Worm (Caenorhabditis elegans) whole organism, young adult: ENCODE results near the gene ndab-1.

Experiments
- B0261.1 ChIP-seq: sonication (generic microtip); optimal IDR thresholded peaks from 2 replicates; lab custom pipeline; 2016; ENCODE audit warnings: mild to moderate bottlenecking, missing genetic modification characterization, moderate library complexity, missing compliant biosample characterization
- F22D6.2 ChIP-seq: sonication (generic microtip); optimal IDR thresholded peaks from 2 replicates; lab custom pipeline; 2016; ENCODE audit warnings: mild to moderate bottlenecking, missing genetic modification characterization, missing compliant biosample characterization
- F49E8.2 ChIP-seq: sonication (generic microtip); optimal IDR thresholded peaks from 3 replicates; lab custom pipeline; 2017; ENCODE audit warnings: missing genetic modification characterization, mild to moderate bottlenecking, missing compliant biosample characterization, antibody characterized with exemption, moderate library complexity; ENCODE audit not compliant: insufficient read depth
- F52B5.7 ChIP-seq: sonication (generic microtip); optimal IDR thresholded peaks from 2 replicates; lab custom pipeline; 2016; ENCODE audit warnings: mild to moderate bottlenecking, missing genetic modification characterization, missing compliant biosample characterization
- K11D2.4 ChIP-seq: fragments of 200-800 bp; sonication (Bioruptor generic); IDR thresholded peaks from 2 replicates; pipeline ENCODE4 v1.3.6; 2022; ENCODE audit warnings: missing genetic modification reagents, missing genetic modification characterization, missing compliant biosample characterization
- T26A5.8 ChIP-seq: sonication (generic microtip); optimal IDR thresholded peaks from 2 replicates; lab custom pipeline; 2016; ENCODE audit warnings: missing genetic modification characterization, missing compliant biosample characterization
- Y53G8AR.9 ChIP-seq: fragments of 200-800 bp; sonication (Bioruptor generic); conservative IDR thresholded peaks from 2 replicates; pipeline ENCODE4 v1.3.6; 2022; ENCODE audit warnings: missing genetic modification reagents, missing genetic modification characterization, missing compliant biosample characterization
- Y56A3A.18 ChIP-seq: fragments of 200-800 bp; sonication (Bioruptor generic); IDR thresholded peaks from 2 replicates; pipeline ENCODE4 v1.3.6; 2022; ENCODE audit warnings: missing genetic modification reagents, missing genetic modification characterization, missing compliant biosample characterization
- ZK185.1 ChIP-seq: sonication (generic microtip); optimal IDR thresholded peaks from 2 replicates; lab custom pipeline; 2016; ENCODE audit warnings: mild to moderate bottlenecking, missing genetic modification characterization, missing compliant biosample characterization; ENCODE audit not compliant: poor library complexity, severe bottlenecking
- aptf-3 ChIP-seq: fragments of 200-800 bp; sonication (Bioruptor generic); IDR thresholded peaks from 2 replicates; pipeline ENCODE4 v1.3.6; 2022; ENCODE audit warnings: missing genetic modification characterization, missing compliant biosample characterization
- bed-2 ChIP-seq: fragments of 200-800 bp; sonication (Bioruptor generic); IDR thresholded peaks from 2 replicates; pipeline ENCODE4 v1.3.6; 2022; ENCODE audit warnings: missing genetic modification reagents, missing genetic modification characterization, missing compliant biosample characterization
- ceh-27 ChIP-seq: fragments of 200-800 bp; sonication (Bioruptor generic); optimal IDR thresholded peaks from 2 replicates; lab custom pipeline; 2018; ENCODE audit warnings: mild to moderate bottlenecking, missing genetic modification characterization, moderate library complexity, missing compliant biosample characterization
- ceh-58 ChIP-seq: fragments of 200-800 bp; sonication (Bioruptor generic); IDR thresholded peaks from 2 replicates; pipeline ENCODE4 v1.3.6; 2022; ENCODE audit warnings: missing genetic modification characterization, missing compliant biosample characterization
- chd-7 ChIP-seq: sonication (generic microtip); optimal IDR thresholded peaks from 2 replicates; lab custom pipeline; 2016; ENCODE audit warnings: mild to moderate bottlenecking, missing genetic modification characterization, moderate library complexity, missing compliant biosample characterization
- die-1 ChIP-seq: sonication (generic microtip); optimal IDR thresholded peaks from 2 replicates; lab custom pipeline; 2016; ENCODE audit warnings: missing genotype, mild to moderate bottlenecking, missing genetic modification characterization, missing compliant biosample characterization
- dpff-1 ChIP-seq: sonication (generic microtip); optimal IDR thresholded peaks from 2 replicates; lab custom pipeline; 2017; ENCODE audit warnings: mild to moderate bottlenecking, missing genetic modification characterization, missing compliant biosample characterization
- egl-18 ChIP-seq: fragments of 200-800 bp; sonication (Bioruptor generic); IDR thresholded peaks from 2 replicates; pipeline ENCODE4 v1.3.6; 2022; ENCODE audit warnings: missing genetic modification reagents, missing genetic modification characterization, missing compliant biosample characterization
- egrh-3 ChIP-seq: fragments of 200-800 bp; sonication (Bioruptor generic); IDR thresholded peaks from 2 replicates; pipeline ENCODE4 v1.3.6; 2022; ENCODE audit warnings: missing genetic modification reagents, missing genetic modification characterization, missing compliant biosample characterization
- ekl-4 ChIP-seq: fragments of 200-800 bp; sonication (Bioruptor generic); IDR thresholded peaks from 2 replicates; pipeline ENCODE4 v1.3.6; 2022; ENCODE audit warnings: missing genetic modification reagents, missing genetic modification characterization, missing compliant biosample characterization
- him-1 ChIP-seq: sonication (generic microtip); optimal IDR thresholded peaks from 2 replicates; lab custom pipeline; 2016; ENCODE audit warnings: missing genotype, missing genetic modification reagents, missing genetic modification characterization, missing compliant biosample characterization
- lag-1 ChIP-seq: fragments of 200-800 bp; sonication (Bioruptor generic); IDR thresholded peaks from 2 replicates; pipeline ENCODE4 v1.3.6; 2022; ENCODE audit warnings: missing genetic modification reagents, missing genetic modification characterization, missing compliant biosample characterization
- let-526 ChIP-seq: fragments of 200-800 bp; sonication (Bioruptor generic); IDR thresholded peaks from 2 replicates; pipeline ENCODE4 v1.3.6; 2022; ENCODE audit warnings: missing genetic modification reagents, missing genetic modification characterization, missing compliant biosample characterization
- let-607 ChIP-seq, 2 experiments: fragments of 200-800 bp in 1 of 2; sonication (Bioruptor generic) in 1 of 2; sonication (generic microtip) in 1 of 2; optimal IDR thresholded peaks; 2 replicates each; lab custom pipeline; 2016 to 2018; ENCODE audit warnings: mild to moderate bottlenecking in 2 of 2, missing compliant biosample characterization in 2 of 2, missing genetic modification characterization in 2 of 2, moderate library complexity in 2 of 2, missing genotype in 1 of 2
- lin-26 ChIP-seq: fragments of 200-800 bp; sonication (Bioruptor generic); IDR thresholded peaks from 2 replicates; pipeline ENCODE4 v1.3.6; 2022; ENCODE audit warnings: missing genetic modification reagents, missing genetic modification characterization, missing compliant biosample characterization
- lin-54 ChIP-seq: fragments of 200-800 bp; sonication (Bioruptor generic); optimal IDR thresholded peaks from 2 replicates; lab custom pipeline; 2018; ENCODE audit warnings: mild to moderate bottlenecking, missing genetic modification characterization, missing compliant biosample characterization
- madf-10 ChIP-seq: sonication (generic microtip); optimal IDR thresholded peaks from 2 replicates; lab custom pipeline; 2016; ENCODE audit warnings: mild to moderate bottlenecking, missing genetic modification characterization, missing compliant biosample characterization
- madf-3 ChIP-seq: fragments of 200-800 bp; sonication (Bioruptor generic); IDR thresholded peaks from 2 replicates; pipeline ENCODE4 v1.3.6; 2022; ENCODE audit warnings: missing genetic modification reagents, missing genetic modification characterization, missing compliant biosample characterization
- madf-6 ChIP-seq: fragments of 200-800 bp; sonication (Bioruptor generic); IDR thresholded peaks from 2 replicates; pipeline ENCODE4 v1.3.6; 2022; ENCODE audit warnings: missing genetic modification reagents, missing genetic modification characterization, missing compliant biosample characterization
- nfya-2 ChIP-seq: fragments of 200-800 bp; sonication (Bioruptor generic); IDR thresholded peaks from 2 replicates; pipeline ENCODE4 v1.3.6; 2022; ENCODE audit warnings: missing genetic modification reagents, missing genetic modification characterization, missing compliant biosample characterization
- nhr-120 ChIP-seq: fragments of 200-800 bp; sonication (Bioruptor generic); IDR thresholded peaks from 2 replicates; pipeline ENCODE4 v1.3.6; 2022; ENCODE audit warnings: missing genetic modification characterization, missing compliant biosample characterization
- pbrm-1 ChIP-seq: fragments of 200-800 bp; sonication (Bioruptor generic); IDR thresholded peaks from 2 replicates; pipeline ENCODE4 v1.3.6; 2022; ENCODE audit warnings: missing genetic modification reagents, missing genetic modification characterization, missing compliant biosample characterization
- rcor-1 ChIP-seq: fragments of 200-800 bp; sonication (Bioruptor generic); IDR thresholded peaks from 2 replicates; pipeline ENCODE4 v1.3.6; 2022; ENCODE audit warnings: missing genetic modification reagents, missing genetic modification characterization, missing compliant biosample characterization
- rec-8 ChIP-seq, 2 experiments: sonication (generic microtip); optimal IDR thresholded peaks; 2 replicates each; lab custom pipeline; 2016; ENCODE audit warnings: mild to moderate bottlenecking in 2 of 2, missing genetic modification characterization in 2 of 2, missing genetic modification reagents in 2 of 2, missing genotype in 2 of 2, missing biosample characterization in 1 of 2, missing compliant biosample characterization in 1 of 2, moderate library complexity in 1 of 2
- repo-1 ChIP-seq: sonication (generic microtip); optimal IDR thresholded peaks from 2 replicates; lab custom pipeline; 2017; ENCODE audit warnings: mild to moderate bottlenecking, missing genetic modification characterization, missing compliant biosample characterization
- sdz-38 ChIP-seq: sonication (generic microtip); optimal IDR thresholded peaks from 2 replicates; lab custom pipeline; 2016; ENCODE audit warnings: missing genotype, missing genetic modification characterization, missing compliant biosample characterization
- snpc-1.1 ChIP-seq: sonication (generic microtip); optimal IDR thresholded peaks from 2 replicates; lab custom pipeline; 2017; ENCODE audit warnings: missing genetic modification characterization, mild to moderate bottlenecking, missing compliant biosample characterization, antibody characterized with exemption, moderate library complexity, missing genotype, missing genetic modification reagents; ENCODE audit not compliant: insufficient read depth
- snpc-3.4 ChIP-seq: sonication (generic microtip); optimal IDR thresholded peaks from 2 replicates; lab custom pipeline; 2017; ENCODE audit warnings: missing genetic modification characterization, mild to moderate bottlenecking, missing compliant biosample characterization, antibody characterized with exemption, moderate library complexity, missing genotype, missing genetic modification reagents
- somi-1 ChIP-seq: fragments of 200-800 bp; sonication (Bioruptor generic); optimal IDR thresholded peaks from 2 replicates; lab custom pipeline; 2018; ENCODE audit warnings: mild to moderate bottlenecking, missing genetic modification characterization, missing compliant biosample characterization
- tbp1 ChIP-seq: fragments of 200-800 bp; sonication (Bioruptor generic); optimal IDR thresholded peaks from 2 replicates; lab custom pipeline; 2018; ENCODE audit warnings: mild to moderate bottlenecking, missing genetic modification characterization, missing compliant biosample characterization
- unc-62 ChIP-seq: fragments of 150-350 bp; optimal IDR thresholded peaks from 2 replicates; lab custom pipeline; 2014; ENCODE audit warnings: missing biosample characterization, missing genetic modification reagents, missing genetic modification characterization
- xnd-1 ChIP-seq: sonication (generic microtip); optimal IDR thresholded peaks from 2 replicates; lab custom pipeline; 2016; ENCODE audit warnings: missing genotype, missing genetic modification reagents, missing genetic modification characterization, missing compliant biosample characterization
- ztf-18 ChIP-seq: sonication (generic microtip); optimal IDR thresholded peaks from 2 replicates; lab custom pipeline; 2016; ENCODE audit warnings: missing genotype, mild to moderate bottlenecking, missing genetic modification characterization, missing compliant biosample characterization
- ztf-28 ChIP-seq: fragments of 200-800 bp; sonication (Bioruptor generic); IDR thresholded peaks from 2 replicates; pipeline ENCODE4 v1.3.6; 2022; ENCODE audit warnings: missing genetic modification reagents, missing genetic modification characterization, missing compliant biosample characterization
- ztf-6 ChIP-seq: fragments of 200-800 bp; sonication (Bioruptor generic); IDR thresholded peaks from 2 replicates; pipeline ENCODE4 v1.3.6; 2022; ENCODE audit warnings: missing genetic modification reagents, missing genetic modification characterization, missing compliant biosample characterization

Gene ndab-1

ce11 chrIII:11947527-11947926, 32.0 kb upstream of the ndab-1 start (continued):
- TF ChIP-seq unc-62 (GFP tag; lab: Kevin White, UChicago) (no peak), chd-7 (tag; lab: Kevin White, UChicago) (no peak), Y53G8AR.9 (GFP tag; lab: Robert Waterston, UW) (no peak), aptf-3 (GFP tag; lab: Robert Waterston, UW) (no peak), pbrm-1 (GFP tag; lab: Robert Waterston, UW) (no peak)

- no peak for TF ChIP-seq F49E8.2 (tag; lab: Kevin White, UChicago)
- TF ChIP-seq egrh-3 (GFP tag; lab: Robert Waterston, UW), result no peak
- no peak for TF ChIP-seq ztf-6 (GFP tag; lab: Robert Waterston, UW)
- no peak for TF ChIP-seq F52B5.7 (tag; lab: Kevin White, UChicago)
- TF ChIP-seq T26A5.8, result no peak
- TF ChIP-seq nfya-2 (GFP tag; lab: Robert Waterston, UW), result no peak
- TF ChIP-seq tbp1 (GFP tag; lab: Kevin White, UChicago), result no peak
- TF ChIP-seq K11D2.4 (GFP tag; lab: Robert Waterston, UW), result no peak
- no peak for TF ChIP-seq ceh-27
- TF ChIP-seq aptf-3 (GFP tag; lab: Robert Waterston, UW), result no peak
- no peak for TF ChIP-seq let-526 (GFP tag; lab: Robert Waterston, UW)
- TF ChIP-seq ceh-58 (GFP tag; lab: Robert Waterston, UW), result no peak
- TF ChIP-seq lag-1, result no peak
- no peak for TF ChIP-seq ekl-4
- TF ChIP-seq madf-3, result no peak
- no peak for TF ChIP-seq snpc-3.4 (tag; lab: Kevin White, UChicago)
- no peak for TF ChIP-seq sdz-38 (tag; lab: Kevin White, UChicago)
- no peak for TF ChIP-seq egl-18
These were observed 31.5 kb upstream of the ndab-1 start, which contains the start of gene Y56A3A.7 for ce11 chrIII:11946973-11947372. TSS of gene Y56A3A.7 (minus strand) at chrIII:11947019.

ce11 chrIII:11946062-11946749, 30.7 kb upstream of the ndab-1 start:
- TF ChIP-seq lin-26 (GFP tag; lab: Robert Waterston, UW), result no peak
- peak in 1 of 2 experiments; percentile 78 for TF ChIP-seq let-607 (tag; optimal IDR thresholded peaks at IDR 0.05; lab: Kevin White, UChicago)
- peak; percentile 59 for TF ChIP-seq lin-54 (GFP tag; lab: Kevin White, UChicago)
- no peak for TF ChIP-seq ZK185.1 (tag; lab: Kevin White, UChicago)
- TF ChIP-seq madf-3, result 0 out of 2 replicates have a peak, but pooled peaks have one; percentile 69
- peak; percentile 82 for TF ChIP-seq rcor-1
- no peak for TF ChIP-seq Y56A3A.18 (GFP tag; lab: Robert Waterston, UW)
- TF ChIP-seq ztf-18, result peak; percentile 0
- TF ChIP-seq ztf-6 (GFP tag; lab: Robert Waterston, UW), result 0 out of 2 replicates have a peak, but pooled peaks have one; percentile 46
- TF ChIP-seq snpc-1.1, result no peak
- peak; percentile 49 for TF ChIP-seq F22D6.2 (tag; lab: Kevin White, UChicago)
- TF ChIP-seq rec-8 (tag; optimal IDR thresholded peaks at IDR 0.05; lab: Kevin White, UChicago), result peak in 1 of 2 experiments; percentile 71
- no peak for TF ChIP-seq repo-1 (tag; lab: Kevin White, UChicago)
- no peak for TF ChIP-seq Y53G8AR.9 (GFP tag; lab: Robert Waterston, UW)
- no peak for TF ChIP-seq somi-1
- peak; percentile 72 for TF ChIP-seq madf-6 (GFP tag; lab: Robert Waterston, UW)
- no peak for TF ChIP-seq die-1 (tag; lab: Kevin White, UChicago)
- TF ChIP-seq him-1 (tag; lab: Kevin White, UChicago), result peak; percentile 51
- TF ChIP-seq xnd-1, result peak; percentile 37
- peak; percentile 51 for TF ChIP-seq madf-10
- TF ChIP-seq dpff-1 (tag; lab: Kevin White, UChicago), result no peak
- TF ChIP-seq B0261.1 (tag; lab: Kevin White, UChicago), result peak; percentile 20
- TF ChIP-seq ztf-28 (GFP tag; lab: Robert Waterston, UW), result no peak
- peak; percentile 35; the same call in 1 of the 2 replicates for TF ChIP-seq bed-2 (GFP tag; lab: Robert Waterston, UW)
- TF ChIP-seq nhr-120 (GFP tag; lab: Robert Waterston, UW), result no peak
